Fruit fly (Drosophila melanogaster) whole organism, embryonic: ENCODE measurements around the gene endos.

ENCODE experiments used
- Antp ChIP-seq: fragments of 200-800 bp; sonication (Bioruptor generic); optimal IDR thresholded peaks from 3 replicates; lab custom pipeline; 2016; ENCODE audit warnings: missing biosample characterization, missing genetic modification characterization
- Bgb ChIP-seq: fragments of 200-800 bp; sonication (Bioruptor generic); IDR thresholded peaks from 2 replicates; pipeline ENCODE4 v1.3.6; 2022; ENCODE audit warnings: missing biosample characterization, missing genetic modification characterization; ENCODE audit not compliant: partially characterized antibody
- Bteb2 ChIP-seq: fragments of 200-800 bp; sonication (Bioruptor generic); optimal IDR thresholded peaks from 2 replicates; lab custom pipeline; 2016; ENCODE audit warnings: missing biosample characterization, missing genetic modification characterization
- C15 ChIP-seq: fragments of 200-800 bp; sonication (Bioruptor generic); IDR thresholded peaks from 3 replicates; pipeline ENCODE4 v1.3.6; 2022; ENCODE audit warnings: missing biosample characterization, missing genetic modification characterization
- CG10209 ChIP-seq: fragments of 200-800 bp; sonication (Bioruptor generic); optimal IDR thresholded peaks from 3 replicates; lab custom pipeline; 2017; ENCODE audit warnings: missing biosample characterization, mild to moderate bottlenecking, missing genetic modification characterization, missing genetic modification reagents
- CG10321 ChIP-seq: fragments of 200-800 bp; sonication (Bioruptor generic); IDR thresholded peaks from 2 replicates; pipeline ENCODE4 v1.3.6; 2022; ENCODE audit warnings: missing biosample characterization, missing genetic modification characterization
- CG11456 ChIP-seq: fragments of 200-800 bp; sonication (Bioruptor generic); IDR thresholded peaks from 3 replicates; pipeline ENCODE4 v1.3.6; 2022; ENCODE audit warnings: missing biosample characterization, missing genetic modification characterization
- CG11696 ChIP-seq: fragments of 200-800 bp; sonication (Bioruptor generic); IDR thresholded peaks from 2 replicates; pipeline ENCODE4 v1.3.6; 2022; ENCODE audit warnings: missing biosample characterization, missing genetic modification characterization
- CG12236 ChIP-seq: fragments of 200-800 bp; sonication (Bioruptor generic); optimal IDR thresholded peaks from 2 replicates; lab custom pipeline; 2016; ENCODE audit warnings: missing biosample characterization, missing genetic modification characterization
- CG12659 ChIP-seq: fragments of 200-800 bp; sonication (Bioruptor generic); optimal IDR thresholded peaks from 3 replicates; lab custom pipeline; 2017; ENCODE audit warnings: mild to moderate bottlenecking, missing biosample characterization, missing genetic modification reagents, missing genetic modification characterization
- CG13775 ChIP-seq: fragments of 200-800 bp; sonication (Bioruptor generic); optimal IDR thresholded peaks from 3 replicates; lab custom pipeline; 2017; ENCODE audit warnings: missing biosample characterization, mild to moderate bottlenecking, missing genetic modification characterization
- CG14710 ChIP-seq: fragments of 200-800 bp; sonication (Bioruptor generic); optimal IDR thresholded peaks from 3 replicates; lab custom pipeline; 2019; ENCODE audit warnings: missing biosample characterization, mild to moderate bottlenecking, missing genetic modification characterization, moderate library complexity
- CG15514 ChIP-seq: fragments of 200-800 bp; sonication (Bioruptor generic); optimal IDR thresholded peaks from 3 replicates; lab custom pipeline; 2017; ENCODE audit warnings: missing biosample characterization, missing genetic modification characterization, mild to moderate bottlenecking, moderate library complexity, missing genetic modification reagents
- CG15696 ChIP-seq: fragments of 200-800 bp; sonication (Bioruptor generic); optimal IDR thresholded peaks from 2 replicates; lab custom pipeline; 2019; ENCODE audit warnings: missing biosample characterization, mild to moderate bottlenecking, missing genetic modification characterization, moderate library complexity
- CG16813 ChIP-seq: fragments of 200-800 bp; sonication (Bioruptor generic); IDR thresholded peaks from 3 replicates; pipeline ENCODE4 v1.3.6; 2022; ENCODE audit warnings: missing biosample characterization, missing genetic modification characterization; ENCODE audit not compliant: partially characterized antibody
- CG17385 ChIP-seq: fragments of 200-800 bp; sonication (Bioruptor generic); optimal IDR thresholded peaks from 3 replicates; lab custom pipeline; 2018; ENCODE audit warnings: missing biosample characterization, mild to moderate bottlenecking, missing genetic modification characterization
- CG2678 ChIP-seq: fragments of 200-800 bp; sonication (Bioruptor generic); optimal IDR thresholded peaks from 3 replicates; lab custom pipeline; 2019; ENCODE audit warnings: missing biosample characterization, mild to moderate bottlenecking, missing genetic modification characterization, moderate library complexity
- CG3163 ChIP-seq: fragments of 200-800 bp; sonication (Bioruptor generic); optimal IDR thresholded peaks from 3 replicates; lab custom pipeline; 2016; ENCODE audit warnings: missing biosample characterization, missing genetic modification characterization
- CG33557 ChIP-seq: fragments of 200-800 bp; sonication (Bioruptor generic); optimal IDR thresholded peaks from 2 replicates; lab custom pipeline; 2019; ENCODE audit warnings: missing biosample characterization, mild to moderate bottlenecking, missing genetic modification characterization, moderate library complexity
- CG34422 ChIP-seq: fragments of 200-800 bp; sonication (Bioruptor generic); IDR thresholded peaks from 3 replicates; pipeline ENCODE4 v1.3.6; 2022; ENCODE audit warnings: missing biosample characterization, missing genetic modification characterization
- CG3995 ChIP-seq: fragments of 200-800 bp; sonication (Bioruptor generic); optimal IDR thresholded peaks from 3 replicates; lab custom pipeline; 2016; ENCODE audit warnings: missing biosample characterization, missing genetic modification characterization
- CG6854 ChIP-seq: fragments of 200-800 bp; sonication (Bioruptor generic); optimal IDR thresholded peaks from 3 replicates; lab custom pipeline; 2017; ENCODE audit warnings: missing biosample characterization, mild to moderate bottlenecking, missing genetic modification characterization
- CG7987 ChIP-seq: fragments of 200-800 bp; sonication (Bioruptor generic); optimal IDR thresholded peaks from 2 replicates; lab custom pipeline; 2018; ENCODE audit warnings: missing biosample characterization, mild to moderate bottlenecking, missing genetic modification characterization, moderate library complexity
- Dek ChIP-seq: fragments of 200-800 bp; sonication (Bioruptor generic); optimal IDR thresholded peaks from 3 replicates; lab custom pipeline; 2019; ENCODE audit warnings: missing biosample characterization, mild to moderate bottlenecking, missing genetic modification characterization, moderate library complexity
- Dll ChIP-seq: fragments of 200-800 bp; sonication (Bioruptor generic); IDR thresholded peaks from 4 replicates; pipeline ENCODE4 v1.3.6; 2022; ENCODE audit warnings: missing biosample characterization, missing genetic modification characterization; ENCODE audit not compliant: partially characterized antibody
- Doc2 ChIP-seq: fragments of 200-800 bp; sonication (Bioruptor generic); IDR thresholded peaks from 2 replicates; pipeline ENCODE4 v1.3.6; 2022; ENCODE audit warnings: missing biosample characterization, missing genetic modification characterization
- E2f1 ChIP-seq: fragments of 200-800 bp; sonication (Bioruptor generic); IDR thresholded peaks from 2 replicates; pipeline ENCODE4 v1.3.6; 2022; ENCODE audit warnings: missing biosample characterization, missing genetic modification characterization
- HLHmδ ChIP-seq: fragments of 200-800 bp; sonication (Bioruptor generic); optimal IDR thresholded peaks from 2 replicates; lab custom pipeline; 2018; ENCODE audit warnings: missing biosample characterization, mild to moderate bottlenecking, missing genetic modification characterization, moderate library complexity
- Hmr ChIP-seq: fragments of 200-800 bp; sonication (Bioruptor generic); optimal IDR thresholded peaks from 3 replicates; lab custom pipeline; 2017; ENCODE audit warnings: mild to moderate bottlenecking, missing biosample characterization, missing genetic modification reagents, missing genetic modification characterization
- NC2β ChIP-seq: fragments of 200-800 bp; sonication (Bioruptor generic); optimal IDR thresholded peaks from 2 replicates; lab custom pipeline; 2016; ENCODE audit warnings: missing biosample characterization, missing genetic modification characterization
- Side ChIP-seq: fragments of 200-800 bp; sonication (Bioruptor generic); optimal IDR thresholded peaks from 2 replicates; lab custom pipeline; 2016; ENCODE audit warnings: missing biosample characterization, missing genetic modification characterization
- Stat92E ChIP-seq, 3 experiments: fragments of >200 bp in 2 of 3; fragments of 200-800 bp in 1 of 3; sonication (Bioruptor generic) in 1 of 3; optimal IDR thresholded peaks; 2 replicates each; lab custom pipeline; 2017 to 2019; ENCODE audit warnings: missing biosample characterization in 3 of 3, missing genetic modification characterization in 3 of 3, mild to moderate bottlenecking in 1 of 3, moderate library complexity in 1 of 3
- Xrp1 ChIP-seq: fragments of 200-800 bp; sonication (Bioruptor generic); IDR thresholded peaks from 2 replicates; pipeline ENCODE4 v1.3.6; 2022; ENCODE audit warnings: missing biosample characterization, missing genetic modification characterization
- ab ChIP-seq: fragments of 200-800 bp; sonication (Bioruptor generic); optimal IDR thresholded peaks from 2 replicates; lab custom pipeline; 2016; ENCODE audit warnings: missing biosample characterization, missing genetic modification characterization
- aop ChIP-seq: fragments of 200-800 bp; sonication (Bioruptor generic); IDR thresholded peaks from 2 replicates; pipeline ENCODE4 v1.3.6; 2022; ENCODE audit warnings: missing biosample characterization, missing genetic modification characterization
- az2 ChIP-seq: fragments of 200-800 bp; sonication (Bioruptor generic); optimal IDR thresholded peaks from 3 replicates; lab custom pipeline; 2016; ENCODE audit warnings: missing biosample characterization, missing genetic modification characterization
- chif ChIP-seq, 2 experiments: fragments of 200-800 bp; sonication (Bioruptor generic); optimal IDR thresholded peaks; 3 replicates each; lab custom pipeline; 2016; ENCODE audit warnings: missing biosample characterization in 2 of 2, missing genetic modification characterization in 2 of 2
- dpn ChIP-seq, 2 experiments: fragments of 200-800 bp; sonication (Bioruptor generic); optimal IDR thresholded peaks; 3 replicates each; lab custom pipeline; 2016; ENCODE audit warnings: missing biosample characterization in 2 of 2, missing genetic modification characterization in 2 of 2
- ewg ChIP-seq: fragments of 200-800 bp; sonication (Bioruptor generic); optimal IDR thresholded peaks from 3 replicates; lab custom pipeline; 2017; ENCODE audit warnings: mild to moderate bottlenecking, missing biosample characterization, missing genetic modification reagents, missing genetic modification characterization
- gcm ChIP-seq: fragments of 200-800 bp; sonication (Bioruptor generic); optimal IDR thresholded peaks from 2 replicates; lab custom pipeline; 2019; ENCODE audit warnings: missing biosample characterization, mild to moderate bottlenecking, missing genetic modification characterization, moderate library complexity
- grau ChIP-seq: fragments of 200-800 bp; optimal IDR thresholded peaks from 3 replicates; lab custom pipeline; 2019; ENCODE audit warnings: missing biosample characterization, mild to moderate bottlenecking, missing genetic modification characterization, moderate library complexity
- kah ChIP-seq: fragments of 200-800 bp; sonication (Bioruptor generic); optimal IDR thresholded peaks from 2 replicates; lab custom pipeline; 2018; ENCODE audit warnings: missing biosample characterization, mild to moderate bottlenecking, missing genetic modification characterization
- kni ChIP-seq: fragments of 200-800 bp; sonication (Bioruptor generic); optimal IDR thresholded peaks from 3 replicates; lab custom pipeline; 2017; ENCODE audit warnings: mild to moderate bottlenecking, missing biosample characterization, missing genetic modification reagents, missing genetic modification characterization
- nom ChIP-seq: fragments of 200-800 bp; sonication (Bioruptor generic); optimal IDR thresholded peaks from 2 replicates; lab custom pipeline; 2017; ENCODE audit warnings: missing biosample characterization, missing genetic modification characterization, mild to moderate bottlenecking, moderate library complexity, missing genetic modification reagents
- tin ChIP-seq: fragments of 200-800 bp; sonication (Bioruptor generic); optimal IDR thresholded peaks from 3 replicates; lab custom pipeline; 2016; ENCODE audit warnings: missing biosample characterization, missing genetic modification characterization
- tll ChIP-seq, 2 experiments: fragments of 200-800 bp in 1 of 2; fragments of >200 bp in 1 of 2; sonication (Bioruptor generic) in 1 of 2; optimal IDR thresholded peaks; 2 replicates each; lab custom pipeline; 2017 to 2019; ENCODE audit warnings: missing biosample characterization in 2 of 2, missing genetic modification characterization in 2 of 2, mild to moderate bottlenecking in 1 of 2, moderate library complexity in 1 of 2
- vvl ChIP-seq: fragments of 200-800 bp; sonication (Bioruptor generic); IDR thresholded peaks from 2 replicates; pipeline ENCODE4 v1.3.6; 2022; ENCODE audit warnings: missing biosample characterization, missing genetic modification characterization
- zfh2 ChIP-seq: fragments of 200-800 bp; sonication (Bioruptor generic); optimal IDR thresholded peaks from 2 replicates; lab custom pipeline; 2016; ENCODE audit warnings: missing biosample characterization, missing genetic modification characterization

Gene endos

DNA sequence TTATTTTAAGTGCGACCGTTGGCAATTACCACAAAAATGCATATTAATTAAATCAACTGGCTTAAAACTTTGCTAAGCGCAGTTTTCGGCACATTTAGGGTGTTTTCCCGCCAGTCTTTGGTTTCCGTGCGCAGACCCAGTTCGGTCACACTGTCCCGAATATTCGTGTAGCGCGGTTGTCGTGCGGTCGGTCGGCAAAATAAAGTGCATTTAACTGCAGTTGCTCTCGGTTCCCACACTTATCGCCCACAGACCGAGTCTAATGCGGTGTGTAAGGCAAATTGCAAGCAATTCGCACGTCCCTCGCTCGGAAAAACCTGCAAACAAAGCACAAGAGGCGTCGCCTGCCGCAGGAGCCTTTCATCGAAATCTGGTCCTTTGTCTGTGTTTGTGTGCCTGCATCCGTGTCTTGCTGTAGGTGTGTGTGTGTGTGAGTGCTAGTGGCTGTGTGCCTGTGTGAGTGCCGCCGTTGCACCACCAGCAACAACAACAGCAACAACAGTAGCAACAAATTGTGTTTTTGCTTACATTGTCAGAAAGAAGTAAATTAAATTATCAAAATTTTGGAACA, 21.7 kb upstream of the endos start, which contains the start of the genes CG13484 and Frl (continued):
- peak; percentile 22 for TF ChIP-seq CG13775 (GFP tag; lab: Kevin White, UChicago)
- peak; percentile 74 for TF ChIP-seq nom
- TF ChIP-seq CG10321 (GFP tag; lab: Robert Waterston, UW): no peak
- TF ChIP-seq gcm (GFP tag; lab: Kevin White, UChicago): peak; percentile 39
- TF ChIP-seq kni (GFP tag; lab: Kevin White, UChicago): peak; percentile 51
- no peak for TF ChIP-seq az2 (GFP tag; lab: Kevin White, UChicago)
- TF ChIP-seq CG15514 (GFP tag; lab: Kevin White, UChicago): peak; percentile 69
- peak; percentile 68 for TF ChIP-seq ewg (GFP tag; lab: Kevin White, UChicago)
- no peak for TF ChIP-seq CG17385 (GFP tag; lab: Kevin White, UChicago)
- TF ChIP-seq CG11696 (GFP tag; lab: Robert Waterston, UW): no peak
- no peak for TF ChIP-seq ab (GFP tag; lab: Kevin White, UChicago)
- peak; percentile 29 for TF ChIP-seq zfh2 (GFP tag; lab: Kevin White, UChicago)
- TF ChIP-seq CG10209 (GFP tag; lab: Kevin White, UChicago): peak; percentile 7
- peak; percentile 89 for TF ChIP-seq CG12659 (GFP tag; lab: Kevin White, UChicago)
- peak; percentile 65 for TF ChIP-seq NC2β
- peak; percentile 64 for TF ChIP-seq Dek
- TF ChIP-seq chif (GFP tag; optimal IDR thresholded peaks at IDR 0.05; lab: Kevin White, UChicago): peak in 1 of 2 experiments; percentile 15
- TF ChIP-seq CG33557 (GFP tag; lab: Kevin White, UChicago): peak; percentile 40
- TF ChIP-seq CG7987 (GFP tag; lab: Kevin White, UChicago): peak; percentile 46
- TF ChIP-seq dpn (GFP tag; optimal IDR thresholded peaks at IDR 0.05; lab: Kevin White, UChicago): peak in 1 of 2 experiments; percentile 39
- TF ChIP-seq tll (GFP tag; optimal IDR thresholded peaks at IDR 0.05; lab: Kevin White, UChicago): peak in 1 of 2 experiments; percentile 46
- TF ChIP-seq Bgb (GFP tag; lab: Robert Waterston, UW): peak; percentile 52; the same call in 1 of the 2 replicates
- peak; percentile 71 for TF ChIP-seq vvl (GFP tag; lab: Robert Waterston, UW)
- TF ChIP-seq Hmr: peak; percentile 75
- peak; percentile 67 for TF ChIP-seq CG14710 (tag; lab: Kevin White, UChicago)
- peak; percentile 4 for TF ChIP-seq CG15696 (tag; lab: Kevin White, UChicago)
- peak; percentile 78 for TF ChIP-seq CG3995 (GFP tag; lab: Kevin White, UChicago)
- TF ChIP-seq Dll: peak; percentile 49; the same call in 1 of the 4 replicates
- no peak for TF ChIP-seq kah
- TF ChIP-seq C15 (GFP tag; lab: Robert Waterston, UW): no peak
- TF ChIP-seq Doc2: no peak
- TF ChIP-seq Stat92E (GFP tag; optimal IDR thresholded peaks at IDR 0.05; lab: Kevin White, UChicago): peak in 1 of 3 experiments; percentile 93
- no peak for TF ChIP-seq CG3163 (GFP tag; lab: Kevin White, UChicago)
- TF ChIP-seq tin: no peak
- no peak for TF ChIP-seq E2f1 (GFP tag; lab: Robert Waterston, UW)
- peak; percentile 17 for TF ChIP-seq Bteb2
- 0 out of 3 replicates have a peak, but pooled peaks have one; percentile 38 for TF ChIP-seq CG11456 (GFP tag; lab: Robert Waterston, UW)
- TF ChIP-seq HLHmδ: peak; percentile 53
- peak; percentile 82 for TF ChIP-seq CG34422
- TF ChIP-seq grau (tag; lab: Kevin White, UChicago): peak; percentile 21
- no peak for TF ChIP-seq CG6854 (GFP tag; lab: Kevin White, UChicago)
- peak; percentile 2 for TF ChIP-seq Antp
- peak; percentile 46; the same call in 1 of the 3 replicates for TF ChIP-seq CG16813 (GFP tag; lab: Robert Waterston, UW)
- no peak for TF ChIP-seq aop (GFP tag; lab: Robert Waterston, UW)
- peak; percentile 25 for TF ChIP-seq CG2678
- no peak for TF ChIP-seq CG12236
- peak; percentile 47 for TF ChIP-seq Xrp1 (GFP tag; lab: Robert Waterston, UW)
- TF ChIP-seq Side (GFP tag; lab: Kevin White, UChicago): peak; percentile 53
